Fruit fly (Drosophila melanogaster): ENCODE results near the gene ClC-c.

dm6 chr3L:16113607-16114337 is 23.5 kb downstream of the ClC-c start:
- TF ChIP-seq CTCF (optimal IDR thresholded peaks at IDR 0.05) (peak in 1 of 2 experiments; percentile 13), CG8478 (optimal IDR thresholded peaks at IDR 0.05) (no peak)
